Worm (Caenorhabditis elegans): ENCODE measurements around the gene Y69H2.10.

DNA sequence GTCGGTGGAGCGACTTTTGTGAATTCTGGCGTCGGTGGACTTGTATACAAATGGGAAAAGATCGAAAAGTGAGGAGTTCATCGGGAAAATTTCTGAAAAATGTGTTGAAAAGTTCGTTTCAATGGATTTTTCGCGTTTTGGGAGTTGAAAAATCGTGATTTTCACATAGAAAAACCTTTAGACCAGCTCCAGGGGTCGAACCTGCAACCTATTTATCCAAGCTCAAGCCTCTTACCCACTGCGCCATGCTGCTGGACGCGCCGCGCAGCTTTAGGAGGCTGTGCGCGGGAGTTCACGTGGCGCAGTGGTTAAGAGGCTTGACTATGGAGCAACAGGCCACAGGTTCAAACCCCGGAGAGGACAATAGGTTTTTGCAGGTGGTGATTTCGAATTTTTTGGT, 47.7 kb upstream of the Y69H2.10 start, which contains the start of gene Y69H2.1:
- TF ChIP-seq egl-27 (tag; optimal IDR thresholded peaks at IDR 0.05): no peak
- no peak for TF ChIP-seq nhr-12 (tag; optimal IDR thresholded peaks at IDR 0.05)
- no peak for TF ChIP-seq ces-1 (GFP tag; optimal IDR thresholded peaks at IDR 0.05)
- no peak for TF ChIP-seq ama-1 (optimal IDR thresholded peaks at IDR 0.05)
- no peak for TF ChIP-seq mep-1 (tag; optimal IDR thresholded peaks at IDR 0.05)
- no peak for TF ChIP-seq ceh-8 (GFP tag; optimal IDR thresholded peaks at IDR 0.05)
- TF ChIP-seq snpc-4 (tag; optimal IDR thresholded peaks at IDR 0.05): no peak
- TF ChIP-seq nhr-237 (tag; optimal IDR thresholded peaks at IDR 0.05): no peak

Measured in whole organism, L1 larva.